Fruit fly (Drosophila melanogaster) ovary, adult (tissue): ENCODE measurements around the gene CG45045.

ENCODE experiments used
- CG17801 ChIP-seq: fragments of 200-800 bp; optimal IDR thresholded peaks from 2 replicates; lab custom pipeline; 2019; ENCODE audit warnings: missing biosample characterization, mild to moderate bottlenecking, missing genetic modification characterization, moderate library complexity; ENCODE audit not compliant: partially characterized antibody

The CG45045 gene

dm6 chr3R:17653879-17654278, 13.5 kb upstream of the CG45045 start:
- no peak for TF ChIP-seq CG17801

dm6 chr3R:17655040-17655439, 12.3 kb upstream of the CG45045 start:
- TF ChIP-seq CG17801: no peak

dm6 chr3R:17656923-17657322, 10.4 kb upstream of the CG45045 start:
- no peak for TF ChIP-seq CG17801

- TF ChIP-seq CG17801: no peak
These were observed 1.1 kb upstream of the CG45045 start for dm6 chr3R:17666061-17666796.

dm6 chr3R:17666797-17667156, 595 bp upstream of the CG45045 start:
- TF ChIP-seq CG17801: no peak

dm6 chr3R:17667987-17668386, 615 bp downstream of the CG45045 start:
- TF ChIP-seq CG17801: no peak

- TF ChIP-seq CG17801: no peak
These were observed 3.0 kb downstream of the CG45045 start for dm6 chr3R:17670202-17670856.

- no peak for TF ChIP-seq CG17801
These were observed 3.5 kb downstream of the CG45045 start, which contains the start of the genes CG7523 and Mps1 for dm6 chr3R:17670857-17671336. Gene CG7523 (minus strand): TSS chr3R:17670895. Gene Mps1 (plus strand): TSS chr3R:17671271.

- peak; percentile 4 for TF ChIP-seq CG17801
These were observed 10.9 kb downstream of the CG45045 start for dm6 chr3R:17678138-17678873.

dm6 chr3R:17679368-17679997, 12.1 kb downstream of the CG45045 start:
- peak; percentile 90 for TF ChIP-seq CG17801

- TF ChIP-seq CG17801: no peak
These were observed 12.9 kb downstream of the CG45045 start for dm6 chr3R:17680268-17680638.

- TF ChIP-seq CG17801: no peak
These were observed 13.4 kb downstream of the CG45045 start for dm6 chr3R:17680639-17681302.

- TF ChIP-seq CG17801: no peak
These were observed 14.4 kb downstream of the CG45045 start for dm6 chr3R:17681611-17682243.

- peak; percentile 30 for TF ChIP-seq CG17801
These were observed 14.9 kb downstream of the CG45045 start, which contains the start of the genes alt and CG7655 for dm6 chr3R:17682244-17682773. Gene alt (minus strand): TSS chr3R:17682515. Gene CG7655 (plus strand): TSS chr3R:17682669.

- peak; percentile 1 for TF ChIP-seq CG17801
These were observed 17.5 kb downstream of the CG45045 start, which contains the start of the genes CG31251 and CG31360 for dm6 chr3R:17684854-17685253. Gene CG31251 (minus strand): TSS chr3R:17684915. Gene CG31360 (plus strand): TSS chr3R:17685097.
